Fruit fly (Drosophila melanogaster): ENCODE results near the gene CG6178.

DNA sequence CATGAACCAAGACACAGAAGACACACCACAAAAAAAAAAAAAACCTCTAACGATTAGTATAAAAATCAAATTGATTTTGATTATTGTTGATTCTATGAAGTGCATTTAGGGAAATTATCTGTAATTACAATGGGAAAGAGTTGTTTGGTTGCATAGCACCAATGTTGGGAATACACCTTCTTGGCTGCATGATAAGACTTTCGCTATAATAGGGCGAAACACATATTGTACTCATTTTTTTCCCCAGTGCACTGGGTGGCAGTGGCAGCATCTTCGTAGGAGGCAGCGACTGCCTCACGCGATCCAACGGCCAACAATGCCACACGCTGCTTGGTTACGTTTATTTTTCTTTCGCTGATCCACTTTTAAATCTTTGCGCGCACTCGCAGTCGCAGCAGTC, 51.9 kb downstream of the CG6178 start:
- TF ChIP-seq Clk (GFP tag; optimal IDR thresholded peaks at IDR 0.05) (no peak), kay (GFP tag; ENCODE audit: borderline replicate concordance) (no peak), toe (GFP tag; optimal IDR thresholded peaks at IDR 0.05) (no peak), tj (GFP tag; optimal IDR thresholded peaks at IDR 0.05) (no peak), pad (GFP tag; optimal IDR thresholded peaks at IDR 0.05) (no peak), cic (GFP tag; optimal IDR thresholded peaks at IDR 0.05) (no peak)

All from whole organism, adult.